Fruit fly (Drosophila melanogaster) whole organism, adult: ENCODE results near the gene CG14237.

Source experiments
- CG11617 ChIP-seq: fragments of 200-800 bp; sonication (Bioruptor generic); optimal IDR thresholded peaks from 2 replicates; lab custom pipeline; 2017; ENCODE audit warnings: mild to moderate bottlenecking, missing biosample characterization, missing genetic modification reagents, missing genetic modification characterization
- CG12768 ChIP-seq: fragments of 200-800 bp; sonication (Bioruptor generic); optimal IDR thresholded peaks from 2 replicates; lab custom pipeline; 2017; ENCODE audit warnings: missing biosample characterization, missing genetic modification characterization, mild to moderate bottlenecking, moderate library complexity, missing genetic modification reagents
- CG14711 ChIP-seq: fragments of 200-800 bp; sonication (Bioruptor generic); optimal IDR thresholded peaks from 2 replicates; lab custom pipeline; 2018; ENCODE audit warnings: missing biosample characterization, mild to moderate bottlenecking, missing genetic modification characterization, moderate library complexity
- CG1620 ChIP-seq: fragments of 200-800 bp; sonication (Bioruptor generic); optimal IDR thresholded peaks from 2 replicates; lab custom pipeline; 2016; ENCODE audit warnings: missing biosample characterization, missing genetic modification characterization
- CG33017 ChIP-seq: fragments of 200-800 bp; sonication (Bioruptor generic); optimal IDR thresholded peaks from 2 replicates; lab custom pipeline; 2018; ENCODE audit warnings: missing biosample characterization, mild to moderate bottlenecking, missing genetic modification characterization, moderate library complexity
- CG5204 ChIP-seq: fragments of 200-800 bp; sonication (Bioruptor generic); optimal IDR thresholded peaks from 2 replicates; lab custom pipeline; 2016; ENCODE audit warnings: missing biosample characterization, missing genetic modification characterization
- CG7045 ChIP-seq: fragments of 200-800 bp; sonication (Bioruptor generic); optimal IDR thresholded peaks from 2 replicates; lab custom pipeline; 2017; ENCODE audit warnings: missing biosample characterization, mild to moderate bottlenecking, missing genetic modification characterization
- CG7101 ChIP-seq: fragments of 200-800 bp; sonication (Bioruptor generic); optimal IDR thresholded peaks from 2 replicates; lab custom pipeline; 2018; ENCODE audit warnings: missing biosample characterization, mild to moderate bottlenecking, missing genetic modification characterization, moderate library complexity
- Clk ChIP-seq: fragments of 200-800 bp; sonication (Bioruptor generic); optimal IDR thresholded peaks from 2 replicates; lab custom pipeline; 2017; ENCODE audit warnings: missing biosample characterization, missing genetic modification characterization
- Crg-1 ChIP-seq: fragments of 200-800 bp; sonication (Bioruptor generic); optimal IDR thresholded peaks from 2 replicates; lab custom pipeline; 2016; ENCODE audit warnings: missing biosample characterization, missing genetic modification characterization
- Hr96 ChIP-seq: fragments of 200-800 bp; sonication (Bioruptor generic); optimal IDR thresholded peaks from 2 replicates; lab custom pipeline; 2016; ENCODE audit warnings: missing biosample characterization, missing genetic modification characterization
- Mnt ChIP-seq: fragments of 200-800 bp; sonication (Bioruptor generic); optimal IDR thresholded peaks from 2 replicates; lab custom pipeline; 2016; ENCODE audit warnings: missing biosample characterization, mild to moderate bottlenecking, missing genetic modification characterization
- bab1 ChIP-seq: fragments of 200-800 bp; sonication (Bioruptor generic); optimal IDR thresholded peaks from 3 replicates; lab custom pipeline; 2019; ENCODE audit warnings: missing biosample characterization, mild to moderate bottlenecking, missing genetic modification characterization, moderate library complexity
- cic ChIP-seq: fragments of 200-800 bp; sonication (Bioruptor generic); optimal IDR thresholded peaks from 2 replicates; lab custom pipeline; 2017; ENCODE audit warnings: missing biosample characterization, mild to moderate bottlenecking, missing genetic modification characterization, moderate library complexity
- cnc ChIP-seq, 2 experiments: fragments of >200 bp; optimal IDR thresholded peaks; 2 replicates each; lab custom pipeline; 2017
- kay ChIP-seq: fragments of 200-800 bp; sonication (Bioruptor generic); peaks from one replicate; lab custom pipeline; 2016; ENCODE audit warnings: missing biosample characterization, missing genetic modification characterization, borderline replicate concordance
- ovo ChIP-seq: fragments of 200-800 bp; sonication (Bioruptor generic); optimal IDR thresholded peaks from 2 replicates; lab custom pipeline; 2016; ENCODE audit warnings: missing biosample characterization, missing genetic modification characterization
- pad ChIP-seq: fragments of 200-800 bp; sonication (Bioruptor generic); optimal IDR thresholded peaks from 3 replicates; lab custom pipeline; 2017; ENCODE audit warnings: missing biosample characterization, missing genetic modification characterization, mild to moderate bottlenecking, moderate library complexity, missing genetic modification reagents
- tj ChIP-seq: fragments of 200-800 bp; sonication (Bioruptor generic); optimal IDR thresholded peaks from 3 replicates; lab custom pipeline; 2017; ENCODE audit warnings: missing biosample characterization, mild to moderate bottlenecking, missing genetic modification characterization, moderate library complexity
- toe ChIP-seq: fragments of 200-800 bp; sonication (Bioruptor generic); optimal IDR thresholded peaks from 2 replicates; lab custom pipeline; 2016; ENCODE audit warnings: missing biosample characterization, missing genetic modification characterization

The CG14237 gene

DNA sequence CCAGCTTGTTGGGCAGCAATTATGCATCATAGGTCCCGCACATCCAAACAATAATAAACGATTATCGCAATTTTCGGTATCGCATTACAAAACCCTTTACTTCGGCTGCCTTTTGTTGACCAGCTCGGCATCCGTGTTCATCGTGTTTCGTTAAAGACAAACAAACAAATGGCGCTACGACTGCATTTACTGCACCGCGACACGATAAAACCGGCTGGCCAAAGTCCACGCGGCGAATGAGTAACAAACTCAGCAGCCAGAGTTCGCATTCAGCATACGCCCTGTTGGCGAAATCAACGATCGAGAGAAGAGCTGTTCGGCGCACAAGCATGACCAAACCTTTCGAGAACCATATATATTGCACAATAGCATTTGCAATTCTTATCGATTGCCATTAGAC, 7.7 kb downstream of the CG14237 start:
- no peak for TF ChIP-seq CG7101 (tag; lab: Kevin White, UChicago)
- TF ChIP-seq CG1620 (GFP tag; lab: Kevin White, UChicago), result no peak
- TF ChIP-seq ovo (GFP tag; lab: Kevin White, UChicago), result no peak
- TF ChIP-seq CG7045 (GFP tag; lab: Kevin White, UChicago), result no peak
- TF ChIP-seq kay, result peak; percentile 82
- TF ChIP-seq CG12768 (GFP tag; lab: Kevin White, UChicago), result peak; percentile 71
- no peak for TF ChIP-seq CG14711 (tag; lab: Kevin White, UChicago)
- TF ChIP-seq Mnt, result peak; percentile 47
- peak; percentile 9 for TF ChIP-seq toe (GFP tag; lab: Kevin White, UChicago)
- TF ChIP-seq CG5204 (GFP tag; lab: Kevin White, UChicago), result no peak
- TF ChIP-seq CG33017 (tag; lab: Kevin White, UChicago), result peak; percentile 4
- TF ChIP-seq cnc (optimal IDR thresholded peaks at IDR 0.05; lab: Kevin White, UChicago), result no peak
- no peak for TF ChIP-seq Clk (GFP tag; lab: Kevin White, UChicago)
- TF ChIP-seq Crg-1, result no peak
- TF ChIP-seq pad (GFP tag; lab: Kevin White, UChicago), result no peak
- TF ChIP-seq bab1 (GFP tag; lab: Kevin White, UChicago), result no peak
- peak; percentile 21 for TF ChIP-seq tj (GFP tag; lab: Kevin White, UChicago)
- TF ChIP-seq CG11617, result no peak
- peak; percentile 11 for TF ChIP-seq cic
- TF ChIP-seq Hr96, result peak; percentile 49

DNA sequence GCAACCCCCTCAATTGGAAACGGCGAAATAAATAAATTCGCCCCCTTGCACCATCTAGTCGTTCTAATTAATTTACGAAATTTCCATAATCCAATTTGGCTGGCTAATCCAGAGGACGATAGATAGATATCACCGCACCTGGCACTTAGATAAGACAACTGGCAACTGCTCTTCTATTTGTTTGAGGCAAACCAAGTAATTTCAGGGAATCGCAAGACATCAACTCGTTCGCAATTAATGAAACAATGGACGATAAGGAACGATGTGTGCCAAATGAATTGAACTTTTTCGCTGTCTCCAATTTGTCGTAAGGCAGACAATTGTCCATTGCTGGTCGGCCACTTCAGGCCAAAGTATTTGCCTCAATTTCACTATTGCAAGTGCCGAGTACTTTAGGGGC, 8.4 kb downstream of the CG14237 start:
- TF ChIP-seq CG14711 (tag; lab: Kevin White, UChicago), result no peak
- no peak for TF ChIP-seq CG7045 (GFP tag; lab: Kevin White, UChicago)
- no peak for TF ChIP-seq Hr96
- TF ChIP-seq toe (GFP tag; lab: Kevin White, UChicago), result no peak
- peak; percentile 68 for TF ChIP-seq kay
- TF ChIP-seq CG7101 (tag; lab: Kevin White, UChicago), result no peak
- no peak for TF ChIP-seq cnc (optimal IDR thresholded peaks at IDR 0.05; lab: Kevin White, UChicago)
- no peak for TF ChIP-seq CG1620 (GFP tag; lab: Kevin White, UChicago)
- no peak for TF ChIP-seq Crg-1

DNA sequence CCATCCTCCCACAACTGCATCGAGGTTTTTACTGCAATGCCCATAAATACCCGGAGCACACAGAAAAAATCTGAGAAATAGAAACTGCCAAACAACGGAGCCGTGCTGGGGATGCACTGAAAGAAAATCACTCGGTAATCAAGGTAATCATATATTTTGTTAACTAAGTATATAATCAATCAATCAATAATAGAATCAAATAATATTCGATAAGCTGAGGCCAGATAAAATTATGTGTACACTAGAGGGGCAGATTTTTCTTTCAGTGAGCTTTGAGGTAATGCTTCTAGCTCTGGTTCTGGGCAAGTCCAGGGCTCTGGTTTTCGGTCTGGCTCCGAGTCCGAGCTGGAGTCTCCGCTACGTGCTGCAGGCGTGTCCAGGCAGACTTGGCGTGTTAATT, 21.4 kb downstream of the CG14237 start:
- TF ChIP-seq cnc (optimal IDR thresholded peaks at IDR 0.05; lab: Kevin White, UChicago) (no peak), CG7101 (tag; lab: Kevin White, UChicago) (no peak), tj (GFP tag; lab: Kevin White, UChicago) (no peak), cic (no peak), pad (GFP tag; lab: Kevin White, UChicago) (no peak), CG33017 (tag; lab: Kevin White, UChicago) (no peak), CG1620 (GFP tag; lab: Kevin White, UChicago) (no peak)

DNA sequence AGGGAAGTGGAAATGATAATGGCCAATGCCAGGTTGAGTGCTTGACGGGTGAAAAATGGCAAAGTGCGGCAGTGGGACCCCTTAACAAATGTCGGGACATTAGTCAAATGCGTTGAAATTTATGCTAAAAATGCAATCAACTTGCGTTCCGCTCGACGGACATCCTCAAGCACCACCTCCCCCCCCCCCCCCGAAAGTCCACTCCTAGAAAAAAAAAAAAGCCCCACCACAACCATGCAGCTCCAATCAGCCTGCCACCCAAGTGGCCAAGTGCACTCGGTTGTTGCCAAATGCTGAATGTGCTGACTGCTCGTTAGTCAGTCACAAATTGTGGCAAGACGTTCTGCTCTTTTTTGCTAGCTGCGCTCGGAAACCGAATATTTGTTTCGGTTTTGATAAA, 22.0 kb downstream of the CG14237 start:
- TF ChIP-seq Crg-1 (no peak), cic (no peak), Clk (GFP tag; lab: Kevin White, UChicago) (no peak), CG14711 (tag; lab: Kevin White, UChicago) (no peak), CG11617 (no peak), tj (GFP tag; lab: Kevin White, UChicago) (no peak), CG5204 (GFP tag; lab: Kevin White, UChicago) (no peak)

DNA sequence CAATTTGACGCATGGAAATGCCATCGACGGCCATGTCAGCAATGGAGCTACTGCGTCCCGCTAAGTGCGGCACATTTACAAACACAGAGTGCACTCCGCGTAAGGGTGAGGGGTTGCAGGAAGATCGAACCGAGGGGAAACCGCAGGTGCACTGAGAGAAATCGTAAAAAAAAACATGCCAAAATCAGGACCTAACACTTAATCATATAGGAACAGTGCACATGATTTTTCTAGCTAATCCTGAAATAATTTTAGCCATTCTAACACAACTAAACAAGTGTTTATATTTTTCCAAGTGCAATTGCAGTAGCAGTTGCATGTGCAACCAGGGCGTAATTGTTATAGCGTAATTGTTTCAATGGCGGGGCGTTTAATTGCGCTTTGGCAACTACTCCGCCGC, 22.5 kb downstream of the CG14237 start:
- TF ChIP-seq CG12768 (GFP tag; lab: Kevin White, UChicago), result no peak
- no peak for TF ChIP-seq Mnt
- no peak for TF ChIP-seq CG7101 (tag; lab: Kevin White, UChicago)
- TF ChIP-seq CG11617, result no peak
- TF ChIP-seq CG5204 (GFP tag; lab: Kevin White, UChicago), result no peak
- TF ChIP-seq cic, result no peak
- no peak for TF ChIP-seq pad (GFP tag; lab: Kevin White, UChicago)
- no peak for TF ChIP-seq bab1 (GFP tag; lab: Kevin White, UChicago)
- no peak for TF ChIP-seq CG7045 (GFP tag; lab: Kevin White, UChicago)
- TF ChIP-seq ovo (GFP tag; lab: Kevin White, UChicago), result no peak
- no peak for TF ChIP-seq CG14711 (tag; lab: Kevin White, UChicago)
- no peak for TF ChIP-seq Crg-1
- TF ChIP-seq kay, result no peak
- TF ChIP-seq toe (GFP tag; lab: Kevin White, UChicago), result no peak
- no peak for TF ChIP-seq Hr96
- TF ChIP-seq Clk (GFP tag; lab: Kevin White, UChicago), result no peak
- no peak for TF ChIP-seq tj (GFP tag; lab: Kevin White, UChicago)
- TF ChIP-seq cnc (optimal IDR thresholded peaks at IDR 0.05; lab: Kevin White, UChicago), result no peak
- TF ChIP-seq CG1620 (GFP tag; lab: Kevin White, UChicago), result no peak

DNA sequence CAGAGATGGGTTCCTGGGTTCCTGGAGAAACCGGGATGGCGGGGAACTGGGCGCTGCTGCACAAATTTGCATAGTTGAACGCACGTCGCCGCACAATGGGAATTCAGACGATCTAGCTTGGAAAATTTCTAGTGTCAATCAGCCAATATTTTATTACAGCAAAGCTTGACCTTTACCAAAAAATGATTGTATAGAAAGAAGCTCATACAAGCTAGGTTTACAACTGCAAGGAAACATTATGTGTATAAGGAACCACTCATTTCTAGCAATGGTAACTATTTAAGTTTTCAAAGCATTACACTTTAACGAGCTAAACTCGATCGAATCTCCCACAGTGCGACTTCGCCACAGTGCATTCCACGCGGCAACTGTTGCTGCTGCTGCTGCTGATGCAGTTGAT, 23.7 kb downstream of the CG14237 start:
- TF ChIP-seq bab1 (GFP tag; lab: Kevin White, UChicago) (no peak), CG11617 (no peak), kay (no peak), tj (GFP tag; lab: Kevin White, UChicago) (no peak), Mnt (no peak), Hr96 (no peak), CG33017 (tag; lab: Kevin White, UChicago) (no peak), CG14711 (tag; lab: Kevin White, UChicago) (no peak), CG12768 (GFP tag; lab: Kevin White, UChicago) (no peak), CG7045 (GFP tag; lab: Kevin White, UChicago) (no peak), CG5204 (GFP tag; lab: Kevin White, UChicago) (no peak), Crg-1 (no peak), pad (GFP tag; lab: Kevin White, UChicago) (no peak), cnc (optimal IDR thresholded peaks at IDR 0.05; lab: Kevin White, UChicago) (no peak), CG1620 (GFP tag; lab: Kevin White, UChicago) (no peak), Clk (GFP tag; lab: Kevin White, UChicago) (no peak)
